Worm (Caenorhabditis elegans): ENCODE results near the gene sri-62.

- TF ChIP-seq K02D7.2 (tag; optimal IDR thresholded peaks at IDR 0.05) (no peak), Y22D7AL.16 (tag; optimal IDR thresholded peaks at IDR 0.05) (no peak), ceh-18 (tag; optimal IDR thresholded peaks at IDR 0.05) (no peak), unc-86 (tag; optimal IDR thresholded peaks at IDR 0.05) (no peak), pat-9 (tag; optimal IDR thresholded peaks at IDR 0.05) (no peak), tbx-2 (tag; optimal IDR thresholded peaks at IDR 0.05) (no peak), hlh-13 (GFP tag; optimal IDR thresholded peaks at IDR 0.05) (no peak), pha-4 (tag; optimal IDR thresholded peaks at IDR 0.05) (no peak), ama-1 (optimal IDR thresholded peaks at IDR 0.05) (no peak), rnt-1 (tag; optimal IDR thresholded peaks at IDR 0.05) (no peak), hlh-15 (tag; optimal IDR thresholded peaks at IDR 0.05) (no peak), C38D4.7 (GFP tag; optimal IDR thresholded peaks at IDR 0.05) (no peak)
Measured at ce11 chrII:2730647-2731046, 32.4 kb upstream of the sri-62 start.
